Fruit fly (Drosophila melanogaster) whole organism, adult: ENCODE results near the gene CG31769.

Experiments used
- CG5204 ChIP-seq: fragments of 200-800 bp; sonication (Bioruptor generic); optimal IDR thresholded peaks from 2 replicates; lab custom pipeline; 2016; ENCODE audit warnings: missing biosample characterization, missing genetic modification characterization
- CG7101 ChIP-seq: fragments of 200-800 bp; sonication (Bioruptor generic); optimal IDR thresholded peaks from 2 replicates; lab custom pipeline; 2018; ENCODE audit warnings: missing biosample characterization, mild to moderate bottlenecking, missing genetic modification characterization, moderate library complexity
- cic ChIP-seq: fragments of 200-800 bp; sonication (Bioruptor generic); optimal IDR thresholded peaks from 2 replicates; lab custom pipeline; 2017; ENCODE audit warnings: missing biosample characterization, mild to moderate bottlenecking, missing genetic modification characterization, moderate library complexity
- cnc ChIP-seq, 2 experiments: fragments of >200 bp; optimal IDR thresholded peaks; 2 replicates each; lab custom pipeline; 2017
- pad ChIP-seq: fragments of 200-800 bp; sonication (Bioruptor generic); optimal IDR thresholded peaks from 3 replicates; lab custom pipeline; 2017; ENCODE audit warnings: missing biosample characterization, missing genetic modification characterization, mild to moderate bottlenecking, moderate library complexity, missing genetic modification reagents
- tj ChIP-seq: fragments of 200-800 bp; sonication (Bioruptor generic); optimal IDR thresholded peaks from 3 replicates; lab custom pipeline; 2017; ENCODE audit warnings: missing biosample characterization, mild to moderate bottlenecking, missing genetic modification characterization, moderate library complexity
- toe ChIP-seq: fragments of 200-800 bp; sonication (Bioruptor generic); optimal IDR thresholded peaks from 2 replicates; lab custom pipeline; 2016; ENCODE audit warnings: missing biosample characterization, missing genetic modification characterization

DNA sequence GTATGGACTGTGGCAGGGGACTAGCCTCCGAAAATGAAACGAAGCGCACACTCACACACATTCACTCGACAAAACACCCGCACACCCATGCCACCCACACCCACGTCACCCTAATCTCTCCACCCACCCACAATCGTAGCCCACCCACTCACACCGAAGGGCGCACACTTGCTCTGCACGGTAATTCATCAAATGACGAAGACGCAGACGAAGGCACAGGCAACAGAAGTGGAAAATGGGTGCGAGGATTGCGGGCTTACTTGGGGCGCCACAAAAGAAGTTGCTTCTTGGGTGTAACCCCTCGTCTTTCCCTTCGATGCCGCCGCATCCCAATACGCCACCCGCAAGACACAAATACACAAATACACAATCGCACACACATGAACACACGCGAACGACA, 25.7 kb upstream of the CG31769 start:
- no peak for TF ChIP-seq toe (GFP tag; lab: Kevin White, UChicago)
- TF ChIP-seq tj (GFP tag; lab: Kevin White, UChicago): no peak
- no peak for TF ChIP-seq CG7101 (tag; lab: Kevin White, UChicago)
- TF ChIP-seq CG5204 (GFP tag; lab: Kevin White, UChicago): no peak
- TF ChIP-seq cic (GFP tag; lab: Kevin White, UChicago): no peak
- no peak for TF ChIP-seq cnc (optimal IDR thresholded peaks at IDR 0.05; lab: Kevin White, UChicago)
- TF ChIP-seq pad (GFP tag; lab: Kevin White, UChicago): no peak
